Worm (Caenorhabditis elegans) whole organism, late embryonic: ENCODE results near the gene F11A10.6.

ENCODE experiments used
- ahr-1 ChIP-seq: sonication (generic microtip); optimal IDR thresholded peaks from 2 replicates; lab custom pipeline; 2016; ENCODE audit warnings: missing genetic modification characterization, missing compliant biosample characterization
- che-1 ChIP-seq: sonication (generic microtip); optimal IDR thresholded peaks from 2 replicates; lab custom pipeline; 2016; ENCODE audit warnings: mild to moderate bottlenecking, missing genetic modification characterization, missing compliant biosample characterization
- elt-2 ChIP-seq: sonication (generic microtip); optimal IDR thresholded peaks from 2 replicates; lab custom pipeline; 2016; ENCODE audit warnings: missing genetic modification reagents, missing genetic modification characterization, missing compliant biosample characterization
- elt-4 ChIP-seq: sonication (generic microtip); optimal IDR thresholded peaks from 2 replicates; lab custom pipeline; 2016; ENCODE audit warnings: missing genetic modification characterization, missing compliant biosample characterization
- hlh-30 ChIP-seq: sonication (generic microtip); optimal IDR thresholded peaks from 2 replicates; lab custom pipeline; 2017; ENCODE audit warnings: antibody characterized with exemption, missing genetic modification characterization, missing compliant biosample characterization; ENCODE audit not compliant: insufficient read depth
- mec-3 ChIP-seq: sonication (generic microtip); optimal IDR thresholded peaks from 2 replicates; lab custom pipeline; 2016; ENCODE audit warnings: borderline replicate concordance, missing genetic modification characterization, missing compliant biosample characterization

ce11 chrIV:12088898-12089297 is 553 bp downstream of the F11A10.6 start:
- TF ChIP-seq elt-4 (tag; lab: Kevin White, UChicago) (no peak), hlh-30 (no peak), ahr-1 (tag; lab: Kevin White, UChicago) (no peak), mec-3 (tag; lab: Kevin White, UChicago) (no peak), elt-2 (no peak), che-1 (tag; lab: Kevin White, UChicago) (no peak)
